Worm (Caenorhabditis elegans) whole organism, L1 larva: Measurements from ENCODE around the gene Y75B8A.8.

Source experiments
- C16A3.4 ChIP-seq: fragments of 150-350 bp; optimal IDR thresholded peaks from 2 replicates; lab custom pipeline; 2014; ENCODE audit warnings: missing biosample characterization, missing genetic modification characterization
- F16B12.6 ChIP-seq: fragments of 150-350 bp; optimal IDR thresholded peaks from 2 replicates; lab custom pipeline; 2014; ENCODE audit warnings: missing biosample characterization, missing genetic modification characterization
- Y116A8C.19 ChIP-seq: sonication (generic microtip); optimal IDR thresholded peaks from 2 replicates; lab custom pipeline; 2016; ENCODE audit warnings: missing compliant biosample characterization, missing genetic modification characterization, borderline replicate concordance
- aha-1 ChIP-seq: fragments of 150-350 bp; optimal IDR thresholded peaks from 2 replicates; lab custom pipeline; 2014; ENCODE audit warnings: missing biosample characterization, missing genetic modification characterization
- alr-1 ChIP-seq: fragments of 200-800 bp; sonication (Bioruptor generic); optimal IDR thresholded peaks from 2 replicates; lab custom pipeline; 2018; ENCODE audit warnings: borderline replicate concordance, mild to moderate bottlenecking, missing genetic modification characterization, missing compliant biosample characterization
- ama-1 ChIP-seq: fragments of 150-350 bp; optimal IDR thresholded peaks from 2 replicates; lab custom pipeline; 2014
- blmp-1 ChIP-seq: fragments of 150-350 bp; optimal IDR thresholded peaks from 2 replicates; lab custom pipeline; 2014; ENCODE audit warnings: missing biosample characterization, missing genetic modification characterization
- ceh-63 ChIP-seq: fragments of 200-800 bp; sonication (Bioruptor generic); optimal IDR thresholded peaks from 2 replicates; lab custom pipeline; 2018; ENCODE audit warnings: mild to moderate bottlenecking, missing genetic modification characterization, missing compliant biosample characterization
- ceh-8 ChIP-seq: fragments of 200-800 bp; sonication (Bioruptor generic); optimal IDR thresholded peaks from 2 replicates; lab custom pipeline; 2018; ENCODE audit warnings: mild to moderate bottlenecking, missing genetic modification characterization, moderate library complexity, missing compliant biosample characterization
- ceh-82 ChIP-seq, 3 experiments: fragments of 150-350 bp in 1 of 3; sonication (generic microtip) in 2 of 3; optimal IDR thresholded peaks; 2 replicates each; lab custom pipeline; 2014 to 2017; ENCODE audit warnings: missing biosample characterization in 3 of 3, missing genetic modification characterization in 3 of 3
- dsc-1 ChIP-seq: sonication (generic microtip); optimal IDR thresholded peaks from 2 replicates; lab custom pipeline; 2016; ENCODE audit warnings: mild to moderate bottlenecking, missing genetic modification characterization, missing compliant biosample characterization
- efl-1 ChIP-seq, 4 experiments: fragments of 150-350 bp; optimal IDR thresholded peaks in 3 of 4; peaks in 1 of 4; 1 replicate in 1 of 4; 2 replicates in 3 of 4; lab custom pipeline; 2014; ENCODE audit warnings: missing biosample characterization in 2 of 4, missing genetic modification characterization in 2 of 4, missing genetic modification reagents in 2 of 4
- efl-3 ChIP-seq: fragments of 200-800 bp; sonication (Bioruptor generic); optimal IDR thresholded peaks from 2 replicates; lab custom pipeline; 2018; ENCODE audit warnings: mild to moderate bottlenecking, missing genetic modification characterization, missing compliant biosample characterization
- egl-13 ChIP-seq: sonication (generic microtip); optimal IDR thresholded peaks from 2 replicates; lab custom pipeline; 2016; ENCODE audit warnings: missing genotype, missing genetic modification reagents, missing genetic modification characterization, missing compliant biosample characterization
- elt-3 ChIP-seq, 6 experiments: fragments of 150-350 bp in 1 of 6; sonication (generic microtip); optimal IDR thresholded peaks; 2 replicates each; lab custom pipeline; 2017 to 2018; ENCODE audit warnings: missing biosample characterization in 6 of 6, missing genetic modification characterization in 6 of 6, inconsistent platforms in 1 of 6
- ets-5 ChIP-seq: fragments of 200-800 bp; sonication (Bioruptor generic); IDR thresholded peaks from 2 replicates; pipeline ENCODE4 v1.3.6; 2022; ENCODE audit warnings: missing genetic modification characterization, missing compliant biosample characterization
- fkh-4 ChIP-seq: sonication (generic microtip); optimal IDR thresholded peaks from 2 replicates; lab custom pipeline; 2016; ENCODE audit warnings: missing compliant biosample characterization, missing genetic modification characterization, borderline replicate concordance
- grh-1 ChIP-seq: fragments of 200-800 bp; sonication (Bioruptor generic); IDR thresholded peaks from 2 replicates; pipeline ENCODE4 v1.3.6; 2022; ENCODE audit warnings: missing genetic modification reagents, missing genetic modification characterization, missing compliant biosample characterization
- hlh-4 ChIP-seq: sonication (generic microtip); optimal IDR thresholded peaks from 2 replicates; lab custom pipeline; 2016; ENCODE audit warnings: mild to moderate bottlenecking, missing genetic modification characterization, missing compliant biosample characterization
- irx-1 ChIP-seq: sonication (generic microtip); optimal IDR thresholded peaks from 2 replicates; lab custom pipeline; 2016; ENCODE audit warnings: missing genetic modification characterization, missing compliant biosample characterization
- isw-1 ChIP-seq: fragments of 200-800 bp; sonication (Bioruptor generic); IDR thresholded peaks from 2 replicates; pipeline ENCODE4 v1.3.6; 2022; ENCODE audit warnings: missing genetic modification characterization, missing compliant biosample characterization
- jun-1 ChIP-seq: fragments of 150-350 bp; optimal IDR thresholded peaks from 2 replicates; lab custom pipeline; 2014; ENCODE audit warnings: missing biosample characterization, missing genetic modification reagents, missing genetic modification characterization
- lin-14 ChIP-seq: fragments of 200-800 bp; sonication (Bioruptor generic); optimal IDR thresholded peaks from 2 replicates; lab custom pipeline; 2018; ENCODE audit warnings: mild to moderate bottlenecking, missing genetic modification characterization, moderate library complexity, missing compliant biosample characterization
- lsy-2 ChIP-seq, 2 experiments: fragments of 150-350 bp; optimal IDR thresholded peaks; 2 replicates each; lab custom pipeline; 2014; ENCODE audit warnings: missing biosample characterization in 2 of 2, missing genetic modification characterization in 2 of 2
- mab-9 ChIP-seq: fragments of 200-800 bp; sonication (Bioruptor generic); IDR thresholded peaks from 2 replicates; pipeline ENCODE4 v1.3.6; 2022; ENCODE audit warnings: missing genetic modification reagents, missing genetic modification characterization, missing compliant biosample characterization
- mef-2 ChIP-seq: fragments of 150-350 bp; optimal IDR thresholded peaks from 2 replicates; lab custom pipeline; 2014; ENCODE audit warnings: missing biosample characterization, missing genetic modification characterization
- mep-1 ChIP-seq: fragments of 150-350 bp; optimal IDR thresholded peaks from 2 replicates; lab custom pipeline; 2014; ENCODE audit warnings: missing biosample characterization, missing genetic modification characterization
- nhr-19 ChIP-seq: fragments of 200-800 bp; sonication (Bioruptor generic); conservative IDR thresholded peaks from 2 replicates; pipeline ENCODE4 v1.3.6; 2022; ENCODE audit warnings: missing genetic modification characterization, missing compliant biosample characterization
- nhr-77 ChIP-seq: fragments of 150-350 bp; optimal IDR thresholded peaks from 2 replicates; lab custom pipeline; 2014; ENCODE audit warnings: missing biosample characterization, missing genetic modification characterization
- nhr-84 ChIP-seq: sonication (generic microtip); optimal IDR thresholded peaks from 2 replicates; lab custom pipeline; 2017; ENCODE audit warnings: missing biosample characterization, missing genetic modification characterization
- nhr-85 ChIP-seq: sonication (generic microtip); peaks from one replicate; lab custom pipeline; 2016; ENCODE audit warnings: missing genetic modification characterization, inconsistent platforms, missing compliant biosample characterization
- rnt-1 ChIP-seq: sonication (generic microtip); optimal IDR thresholded peaks from 2 replicates; lab custom pipeline; 2016; ENCODE audit warnings: mild to moderate bottlenecking, missing genetic modification characterization, moderate library complexity, missing compliant biosample characterization
- snu-23 ChIP-seq: sonication (generic microtip); optimal IDR thresholded peaks from 2 replicates; lab custom pipeline; 2016; ENCODE audit warnings: missing genetic modification characterization, missing compliant biosample characterization
- sox-4 ChIP-seq: sonication (generic microtip); optimal IDR thresholded peaks from 2 replicates; lab custom pipeline; 2016; ENCODE audit warnings: missing genetic modification characterization, missing compliant biosample characterization
- tbx-2 ChIP-seq: sonication (generic microtip); optimal IDR thresholded peaks from 2 replicates; lab custom pipeline; 2016; ENCODE audit warnings: missing genetic modification characterization, missing compliant biosample characterization
- unc-62 ChIP-seq: fragments of 150-350 bp; optimal IDR thresholded peaks from 2 replicates; lab custom pipeline; 2014; ENCODE audit warnings: missing biosample characterization, missing genetic modification reagents, missing genetic modification characterization
- unc-86 ChIP-seq: sonication (generic microtip); optimal IDR thresholded peaks from 2 replicates; lab custom pipeline; 2016; ENCODE audit warnings: missing genetic modification characterization, missing compliant biosample characterization
- unc-98 ChIP-seq: fragments of 200-800 bp; sonication (Bioruptor generic); IDR thresholded peaks from 2 replicates; pipeline ENCODE4 v1.3.6; 2022; ENCODE audit warnings: missing genetic modification characterization, missing compliant biosample characterization
- xbp-1 ChIP-seq: sonication (generic microtip); optimal IDR thresholded peaks from 2 replicates; lab custom pipeline; 2016; ENCODE audit warnings: missing genetic modification characterization, missing compliant biosample characterization
- zag-1 ChIP-seq: fragments of 150-350 bp; optimal IDR thresholded peaks from 2 replicates; lab custom pipeline; 2014; ENCODE audit warnings: missing biosample characterization, missing genetic modification characterization
- ztf-11 ChIP-seq, 2 experiments: sonication (generic microtip); optimal IDR thresholded peaks; 2 replicates each; lab custom pipeline; 2016 to 2017; ENCODE audit warnings: missing genetic modification characterization in 2 of 2, missing biosample characterization in 1 of 2, missing compliant biosample characterization in 1 of 2

Y75B8A.8 gene

DNA sequence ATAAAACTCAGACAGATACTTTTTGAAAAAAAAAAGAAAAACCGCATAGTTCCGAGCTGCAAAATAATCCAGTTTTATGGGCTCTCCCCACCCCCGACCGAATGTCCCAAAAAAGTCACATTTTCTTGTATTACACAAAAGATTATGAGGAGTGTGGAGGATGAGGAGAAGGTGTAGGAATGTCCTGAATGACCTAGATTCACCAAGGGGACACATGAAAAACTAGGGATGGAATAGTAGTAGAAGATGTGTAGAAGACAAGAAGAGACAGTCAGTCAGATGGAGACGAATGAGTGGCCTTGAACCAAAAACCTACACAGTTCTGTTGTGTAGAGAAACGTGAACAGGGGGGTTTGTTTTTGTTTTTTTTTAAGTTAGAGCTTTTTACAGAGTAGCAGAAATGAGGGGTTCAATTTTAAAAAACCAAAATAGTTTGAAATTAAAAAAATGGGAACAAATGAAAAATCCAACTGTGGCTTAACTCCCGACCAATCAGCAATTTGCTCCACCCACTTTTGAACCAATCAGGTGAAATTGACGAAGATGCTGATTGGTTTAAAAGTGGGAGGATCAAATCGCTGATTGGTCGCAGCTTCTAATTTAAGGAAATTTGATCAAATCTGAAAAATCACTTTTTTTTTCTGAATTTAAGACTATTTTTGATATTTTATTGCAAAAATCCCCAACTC lies 18.0 kb upstream of the Y75B8A.8 start:
- no peak for TF ChIP-seq ztf-11 (tag; optimal IDR thresholded peaks at IDR 0.05; lab: Kevin White, UChicago)
- TF ChIP-seq rnt-1 (tag; lab: Kevin White, UChicago): no peak
- no peak for TF ChIP-seq nhr-77 (tag; lab: Kevin White, UChicago)
- TF ChIP-seq mep-1 (tag; lab: Kevin White, UChicago): peak; percentile 13
- no peak for TF ChIP-seq ceh-63 (GFP tag; lab: Kevin White, UChicago)
- TF ChIP-seq unc-98 (GFP tag; lab: Robert Waterston, UW): no peak
- no peak for TF ChIP-seq dsc-1 (tag; lab: Kevin White, UChicago)
- no peak for TF ChIP-seq efl-3
- TF ChIP-seq C16A3.4 (tag; lab: Kevin White, UChicago): no peak
- no peak for TF ChIP-seq F16B12.6 (tag; lab: Kevin White, UChicago)
- no peak for TF ChIP-seq efl-1 (optimal IDR thresholded peaks at IDR 0.05; lab: Kevin White, UChicago)
- TF ChIP-seq efl-1 (GFP tag; optimal IDR thresholded peaks at IDR 0.05 in 1 of 2; lab: Kevin White, UChicago): peak in 1 of 2 experiments; percentile 87
- TF ChIP-seq zag-1 (tag; lab: Kevin White, UChicago): no peak
- no peak for TF ChIP-seq ama-1 (lab: Kevin White, UChicago)
- TF ChIP-seq sox-4 (tag; lab: Kevin White, UChicago): no peak
- TF ChIP-seq isw-1 (GFP tag; lab: Robert Waterston, UW): no peak
- no peak for TF ChIP-seq hlh-4
- no peak for TF ChIP-seq nhr-84
- no peak for TF ChIP-seq snu-23 (GFP tag; lab: Kevin White, UChicago)
- peak; percentile 41 for TF ChIP-seq nhr-85 (tag; lab: Kevin White, UChicago)
- no peak for TF ChIP-seq irx-1 (tag; lab: Kevin White, UChicago)
- TF ChIP-seq blmp-1 (tag; lab: Kevin White, UChicago): peak; percentile 52
- no peak for TF ChIP-seq ets-5 (GFP tag; lab: Robert Waterston, UW)
- TF ChIP-seq alr-1 (tag; lab: Kevin White, UChicago): no peak
- TF ChIP-seq egl-13 (tag; lab: Kevin White, UChicago): no peak

DNA sequence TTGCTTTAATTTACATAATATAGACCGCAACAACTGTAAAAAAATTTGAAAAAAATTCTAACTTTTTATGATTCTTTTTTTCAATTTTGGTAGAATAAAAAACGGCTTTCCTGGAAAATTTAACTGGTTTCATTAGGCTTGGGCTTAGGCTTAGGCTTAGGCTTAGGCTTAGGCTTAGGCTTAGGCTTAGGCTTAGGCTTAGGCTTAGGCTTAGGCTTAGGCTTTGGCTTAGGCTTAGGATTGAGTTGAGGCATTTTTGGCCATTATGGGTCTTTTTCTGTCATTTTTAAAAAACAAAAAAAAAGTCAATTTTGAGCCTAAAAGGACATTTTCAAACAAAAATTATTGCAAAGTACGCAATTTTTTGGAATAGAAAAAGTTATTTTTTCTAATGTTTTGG lies 16.8 kb upstream of the Y75B8A.8 start:
- no peak for TF ChIP-seq ceh-8 (GFP tag; lab: Kevin White, UChicago)
- no peak for TF ChIP-seq aha-1 (tag; lab: Kevin White, UChicago)
- TF ChIP-seq nhr-19 (GFP tag; lab: Robert Waterston, UW): no peak
- TF ChIP-seq fkh-4 (tag; lab: Kevin White, UChicago): no peak
- TF ChIP-seq Y116A8C.19 (tag; lab: Kevin White, UChicago): no peak
- no peak for TF ChIP-seq ceh-82 (tag; optimal IDR thresholded peaks at IDR 0.05; lab: Kevin White, UChicago)
- TF ChIP-seq F16B12.6 (tag; lab: Kevin White, UChicago): no peak
- TF ChIP-seq grh-1 (GFP tag; lab: Robert Waterston, UW): no peak
- no peak for TF ChIP-seq unc-62 (GFP tag; lab: Kevin White, UChicago)
- TF ChIP-seq dsc-1 (tag; lab: Kevin White, UChicago): no peak
- no peak for TF ChIP-seq mef-2 (tag; lab: Kevin White, UChicago)
- TF ChIP-seq unc-86 (tag; lab: Kevin White, UChicago): no peak
- TF ChIP-seq sox-4 (tag; lab: Kevin White, UChicago): no peak
- TF ChIP-seq xbp-1: no peak
- no peak for TF ChIP-seq elt-3 (tag; optimal IDR thresholded peaks at IDR 0.05; lab: Kevin White, UChicago)
- no peak for TF ChIP-seq mab-9 (GFP tag; lab: Robert Waterston, UW)
- TF ChIP-seq blmp-1 (tag; lab: Kevin White, UChicago): no peak
- TF ChIP-seq jun-1 (tag; lab: Kevin White, UChicago): no peak

ce11 chrIII:12149958-12150357 lies 10.6 kb upstream of the Y75B8A.8 start:
- peak; percentile 11 for TF ChIP-seq lin-14 (GFP tag; lab: Kevin White, UChicago)
- no peak for TF ChIP-seq lsy-2 (tag; optimal IDR thresholded peaks at IDR 0.05; lab: Kevin White, UChicago)
- peak; percentile 7 for TF ChIP-seq tbx-2 (tag; lab: Kevin White, UChicago)
